Worm (Caenorhabditis elegans): ENCODE data around the gene fbxb-24.
"Not testable (repeated sequence)": the region's sequence is repeated elsewhere in the genome, so short reads cannot be mapped to it uniquely, and the experiment has no call there.

The fbxb-24 gene

DNA sequence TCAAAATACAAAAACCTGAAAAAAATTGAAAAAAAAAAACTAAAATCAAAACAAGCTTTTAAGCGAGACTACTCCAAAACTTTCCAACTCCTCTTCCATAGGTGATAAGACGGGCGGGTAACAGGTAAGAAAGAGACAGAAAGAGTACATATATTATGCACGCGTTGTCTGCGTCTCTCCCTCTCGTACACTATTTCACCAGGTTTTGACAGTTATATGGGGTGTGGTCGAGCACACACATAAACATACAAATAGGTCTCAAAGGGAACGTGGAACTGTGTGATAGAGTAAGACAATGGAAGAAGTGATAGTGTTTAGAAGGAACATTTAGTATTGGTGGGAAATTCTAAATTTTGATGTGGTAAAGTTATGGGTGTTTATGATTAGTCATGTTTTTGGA is 27.2 kb upstream of the fbxb-24 start:
- TF ChIP-seq cog-1 (tag; optimal IDR thresholded peaks at IDR 0.05) (no peak), tab-1 (GFP tag; IDR thresholded peaks at IDR 0.05) (no peak), ztf-29 (GFP tag; IDR thresholded peaks at IDR 0.05) (no peak), klf-2 (GFP tag; conservative IDR thresholded peaks at IDR 0.05) (no peak), ref-1 (GFP tag; conservative IDR thresholded peaks at IDR 0.05) (no peak), T22C8.4 (GFP tag; IDR thresholded peaks at IDR 0.05) (no peak), flt-1 (GFP tag; IDR thresholded peaks at IDR 0.05) (no peak), med-1 (GFP tag; optimal IDR thresholded peaks at IDR 0.05; ENCODE audit: insufficient read depth) (no peak), ztf-23 (GFP tag; IDR thresholded peaks at IDR 0.05) (no peak)

DNA sequence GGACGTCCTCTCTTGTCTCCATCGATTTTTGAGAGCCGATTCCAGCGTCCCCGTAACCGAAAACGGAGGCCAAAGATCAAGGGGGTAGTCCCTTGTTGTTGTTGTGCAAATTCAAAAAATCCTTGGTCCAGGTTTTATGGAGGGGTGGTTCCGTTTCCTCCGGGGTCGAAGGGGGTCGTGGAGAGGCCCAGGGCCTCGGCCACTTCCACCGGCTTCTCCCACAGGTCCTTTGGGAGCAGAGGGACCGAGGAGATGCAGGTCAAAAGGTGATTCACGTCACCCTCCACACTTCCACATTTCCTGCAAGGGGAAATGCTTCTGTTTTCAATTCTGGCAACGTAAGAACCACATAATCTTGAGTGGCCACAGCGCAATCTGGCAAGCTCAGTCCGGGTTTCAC is 25.1 kb upstream of the fbxb-24 start, which contains the start of gene fbxb-22:
fbxb-22 (minus strand) TSS at position 61 of the 400 bp plus-strand sequence.
- not testable (repeated sequence) for TF ChIP-seq med-1 (GFP tag; optimal IDR thresholded peaks at IDR 0.05; ENCODE audit: insufficient read depth); ztf-23 (GFP tag; IDR thresholded peaks at IDR 0.05); ref-1 (GFP tag; conservative IDR thresholded peaks at IDR 0.05)

DNA sequence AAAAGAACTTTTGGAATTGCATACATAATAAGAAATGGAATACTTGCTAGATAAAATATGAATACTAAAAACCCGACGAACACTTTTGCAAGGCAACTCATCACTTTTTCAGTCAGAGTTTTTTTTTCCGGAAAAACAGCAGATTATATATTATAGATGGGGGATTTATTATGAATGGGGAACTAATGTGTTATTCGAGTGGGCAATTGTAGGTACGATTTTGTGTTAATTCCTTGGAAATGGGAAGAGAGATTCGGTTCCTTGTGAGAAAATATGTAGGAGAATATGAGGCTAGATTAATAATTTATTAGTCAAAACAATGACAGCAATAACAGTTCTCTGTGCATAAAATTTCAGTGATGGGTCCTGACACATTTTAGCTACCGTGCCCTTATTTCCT is 17.4 kb upstream of the fbxb-24 start, which contains the start of gene faah-5:
faah-5 (minus strand) TSS at position 101 of the 400 bp plus-strand sequence.
- no peak for TF ChIP-seq cog-1 (tag; optimal IDR thresholded peaks at IDR 0.05)
- no peak for TF ChIP-seq ztf-29 (GFP tag; IDR thresholded peaks at IDR 0.05)
- no peak for TF ChIP-seq ref-1 (GFP tag; conservative IDR thresholded peaks at IDR 0.05)
- TF ChIP-seq med-1 (GFP tag; optimal IDR thresholded peaks at IDR 0.05; ENCODE audit: insufficient read depth), result no peak
- no peak for TF ChIP-seq ztf-23 (GFP tag; IDR thresholded peaks at IDR 0.05)
- no peak for TF ChIP-seq T22C8.4 (GFP tag; IDR thresholded peaks at IDR 0.05)
- TF ChIP-seq klf-2 (GFP tag; conservative IDR thresholded peaks at IDR 0.05), result no peak
- TF ChIP-seq flt-1 (GFP tag; IDR thresholded peaks at IDR 0.05), result no peak
- no peak for TF ChIP-seq tab-1 (GFP tag; IDR thresholded peaks at IDR 0.05)

DNA sequence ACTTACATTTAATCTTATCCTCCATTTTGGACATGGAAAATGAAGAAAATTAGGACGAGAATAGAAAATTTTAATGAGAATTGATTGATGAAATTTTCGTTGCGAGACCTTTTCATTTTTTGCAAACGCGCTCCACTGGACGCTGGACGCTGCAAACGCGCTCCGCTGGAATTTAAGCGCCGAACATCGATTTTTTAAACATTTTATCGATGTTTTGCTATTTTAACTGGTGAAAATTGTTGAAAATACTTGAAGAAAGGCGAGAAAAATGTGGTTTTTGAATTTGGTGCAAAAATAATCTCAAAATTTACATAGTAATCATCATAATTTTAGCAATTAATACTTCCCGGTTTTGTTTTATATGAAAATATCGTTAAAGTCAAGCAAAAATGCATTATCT is 15.8 kb upstream of the fbxb-24 start, which contains the start of gene Y56A3A.41:
Y56A3A.41 (minus strand) TSS at position 101 of the 400 bp plus-strand sequence.
- TF ChIP-seq ref-1 (GFP tag; conservative IDR thresholded peaks at IDR 0.05), result no peak
- TF ChIP-seq med-1 (GFP tag; optimal IDR thresholded peaks at IDR 0.05; ENCODE audit: insufficient read depth), result no peak
- no peak for TF ChIP-seq flt-1 (GFP tag; IDR thresholded peaks at IDR 0.05)
- TF ChIP-seq tab-1 (GFP tag; IDR thresholded peaks at IDR 0.05), result no peak
- no peak for TF ChIP-seq T22C8.4 (GFP tag; IDR thresholded peaks at IDR 0.05)
- TF ChIP-seq ztf-23 (GFP tag; IDR thresholded peaks at IDR 0.05), result no peak

DNA sequence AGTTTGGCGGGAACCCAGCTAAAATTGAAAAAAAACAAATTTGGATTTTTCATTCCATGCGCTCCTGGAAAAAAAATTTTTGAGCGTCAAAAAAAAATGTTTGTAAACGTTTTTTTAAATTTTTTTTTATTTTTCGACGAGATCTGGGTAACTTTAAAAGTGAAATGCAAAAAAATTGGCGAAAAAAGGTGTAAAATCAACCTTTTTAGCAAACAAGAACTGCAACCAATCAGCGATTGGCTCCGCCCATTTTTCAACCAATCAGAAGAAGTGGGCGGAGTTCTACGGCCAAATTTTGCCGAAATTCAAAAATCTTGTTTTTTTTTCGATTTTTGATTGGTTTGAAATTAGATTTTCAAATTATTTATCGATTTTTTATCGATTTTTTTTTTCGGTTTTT is 13.3 kb upstream of the fbxb-24 start:
- no peak for TF ChIP-seq T22C8.4 (GFP tag; IDR thresholded peaks at IDR 0.05)
- TF ChIP-seq ztf-29 (GFP tag; IDR thresholded peaks at IDR 0.05), result no peak
- no peak for TF ChIP-seq klf-2 (GFP tag; conservative IDR thresholded peaks at IDR 0.05)
- no peak for TF ChIP-seq ref-1 (GFP tag; conservative IDR thresholded peaks at IDR 0.05)
- TF ChIP-seq med-1 (GFP tag; optimal IDR thresholded peaks at IDR 0.05; ENCODE audit: insufficient read depth), result no peak
- TF ChIP-seq ztf-23 (GFP tag; IDR thresholded peaks at IDR 0.05), result no peak
- TF ChIP-seq flt-1 (GFP tag; IDR thresholded peaks at IDR 0.05), result no peak

DNA sequence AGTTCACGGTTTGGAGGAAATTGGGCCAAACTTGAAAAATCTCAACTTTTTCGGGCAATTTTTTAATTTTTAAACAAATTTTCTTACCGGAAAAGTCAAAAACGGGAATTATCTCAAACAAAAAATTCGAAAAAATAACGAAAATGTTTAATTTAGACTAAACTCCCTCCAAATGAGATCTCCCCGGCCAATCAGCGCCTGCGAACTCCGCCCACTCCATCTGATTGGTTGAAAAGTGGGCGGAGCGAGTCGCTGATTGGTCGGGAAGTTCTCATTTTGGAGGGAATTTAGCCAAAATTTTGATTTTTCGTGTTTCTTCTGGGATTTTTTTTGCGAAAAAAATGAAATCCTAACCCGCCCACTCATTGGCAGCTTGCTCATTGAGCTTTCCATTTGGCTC is 12.1 kb upstream of the fbxb-24 start:
- no peak for TF ChIP-seq klf-2 (GFP tag; conservative IDR thresholded peaks at IDR 0.05)
- TF ChIP-seq cog-1 (tag; optimal IDR thresholded peaks at IDR 0.05), result no peak
- no peak for TF ChIP-seq med-1 (GFP tag; optimal IDR thresholded peaks at IDR 0.05; ENCODE audit: insufficient read depth)
- TF ChIP-seq T22C8.4 (GFP tag; IDR thresholded peaks at IDR 0.05), result no peak
- no peak for TF ChIP-seq tab-1 (GFP tag; IDR thresholded peaks at IDR 0.05)
- TF ChIP-seq ztf-29 (GFP tag; IDR thresholded peaks at IDR 0.05), result no peak
- TF ChIP-seq ref-1 (GFP tag; conservative IDR thresholded peaks at IDR 0.05), result no peak
- no peak for TF ChIP-seq ztf-23 (GFP tag; IDR thresholded peaks at IDR 0.05)
- TF ChIP-seq flt-1 (GFP tag; IDR thresholded peaks at IDR 0.05), result no peak

DNA sequence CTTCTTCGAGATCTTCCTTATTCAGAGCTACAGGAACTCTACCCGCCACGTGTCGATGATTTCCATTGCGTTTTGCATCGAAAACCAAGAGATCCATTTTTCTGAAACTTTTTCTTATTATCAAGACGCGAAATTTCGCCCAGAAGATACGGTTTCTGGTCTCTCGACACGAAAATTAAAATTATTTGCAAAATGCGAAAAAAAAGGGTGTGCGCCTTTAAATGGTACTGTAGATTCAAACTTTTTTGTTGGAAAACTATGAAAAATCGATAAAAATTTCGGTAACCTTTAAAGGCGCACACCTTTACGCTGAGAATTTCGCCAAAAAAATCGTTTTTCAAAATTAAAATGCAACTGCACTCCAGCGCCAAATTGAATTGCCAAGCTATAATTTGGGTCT is 10.6 kb upstream of the fbxb-24 start, which contains the start of gene tsen-2:
tsen-2 (minus strand) TSS at position 101 of the 400 bp plus-strand sequence.
- TF ChIP-seq tab-1 (GFP tag; IDR thresholded peaks at IDR 0.05) (no peak), T22C8.4 (GFP tag; IDR thresholded peaks at IDR 0.05) (no peak), ztf-29 (GFP tag; IDR thresholded peaks at IDR 0.05) (no peak), flt-1 (GFP tag; IDR thresholded peaks at IDR 0.05) (no peak)

DNA sequence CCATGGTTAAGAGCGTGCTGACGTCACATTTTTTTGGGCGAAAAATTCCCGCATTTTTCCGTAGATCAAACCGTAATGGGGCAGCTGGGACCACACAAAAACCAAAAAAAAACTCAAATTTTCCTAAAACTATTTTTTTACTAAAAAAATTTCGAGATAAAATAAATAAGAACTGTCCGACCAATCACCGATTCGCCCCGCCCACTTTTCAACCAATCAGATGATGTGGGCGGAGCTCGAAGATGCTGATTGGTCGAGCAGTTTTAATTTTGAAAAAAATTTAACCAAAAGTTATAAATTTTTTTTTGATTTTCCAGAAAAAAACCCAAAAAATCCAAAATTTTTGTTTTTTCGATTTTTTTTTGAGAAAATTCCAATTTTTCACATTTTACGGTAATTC is 8.7 kb upstream of the fbxb-24 start:
- no peak for TF ChIP-seq med-1 (GFP tag; optimal IDR thresholded peaks at IDR 0.05; ENCODE audit: insufficient read depth)
- no peak for TF ChIP-seq cog-1 (tag; optimal IDR thresholded peaks at IDR 0.05)
- no peak for TF ChIP-seq T22C8.4 (GFP tag; IDR thresholded peaks at IDR 0.05)
- TF ChIP-seq ztf-23 (GFP tag; IDR thresholded peaks at IDR 0.05), result no peak
- TF ChIP-seq ref-1 (GFP tag; conservative IDR thresholded peaks at IDR 0.05), result no peak
- TF ChIP-seq tab-1 (GFP tag; IDR thresholded peaks at IDR 0.05), result no peak
- no peak for TF ChIP-seq ztf-29 (GFP tag; IDR thresholded peaks at IDR 0.05)
- no peak for TF ChIP-seq flt-1 (GFP tag; IDR thresholded peaks at IDR 0.05)
- TF ChIP-seq klf-2 (GFP tag; conservative IDR thresholded peaks at IDR 0.05), result no peak

DNA sequence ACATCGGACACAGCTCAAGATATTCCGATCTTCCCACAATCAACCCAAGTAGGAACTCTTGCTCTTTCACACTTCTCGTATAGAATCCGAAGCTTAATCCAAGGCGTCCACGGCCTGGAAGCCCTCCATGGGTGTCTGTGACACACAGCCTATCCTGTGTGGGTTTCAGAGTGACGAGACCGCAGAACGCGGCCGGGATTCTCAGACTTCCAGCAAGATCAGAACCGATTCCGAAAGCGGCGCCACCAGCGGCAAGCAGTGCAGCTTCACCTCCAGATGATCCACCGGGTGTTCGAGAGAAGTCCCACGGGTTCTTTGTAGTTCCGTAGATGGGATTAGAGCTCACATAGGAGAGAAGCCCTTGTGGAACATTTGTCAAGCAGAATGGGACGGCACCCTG is 6.0 kb upstream of the fbxb-24 start:
- no peak for TF ChIP-seq tab-1 (GFP tag; IDR thresholded peaks at IDR 0.05)
- no peak for TF ChIP-seq ref-1 (GFP tag; conservative IDR thresholded peaks at IDR 0.05)
- no peak for TF ChIP-seq klf-2 (GFP tag; conservative IDR thresholded peaks at IDR 0.05)
- TF ChIP-seq flt-1 (GFP tag; IDR thresholded peaks at IDR 0.05), result no peak
- no peak for TF ChIP-seq ztf-29 (GFP tag; IDR thresholded peaks at IDR 0.05)
- TF ChIP-seq med-1 (GFP tag; optimal IDR thresholded peaks at IDR 0.05; ENCODE audit: insufficient read depth), result no peak
- TF ChIP-seq cog-1 (tag; optimal IDR thresholded peaks at IDR 0.05), result no peak
- TF ChIP-seq T22C8.4 (GFP tag; IDR thresholded peaks at IDR 0.05), result no peak
- TF ChIP-seq ztf-23 (GFP tag; IDR thresholded peaks at IDR 0.05), result no peak

DNA sequence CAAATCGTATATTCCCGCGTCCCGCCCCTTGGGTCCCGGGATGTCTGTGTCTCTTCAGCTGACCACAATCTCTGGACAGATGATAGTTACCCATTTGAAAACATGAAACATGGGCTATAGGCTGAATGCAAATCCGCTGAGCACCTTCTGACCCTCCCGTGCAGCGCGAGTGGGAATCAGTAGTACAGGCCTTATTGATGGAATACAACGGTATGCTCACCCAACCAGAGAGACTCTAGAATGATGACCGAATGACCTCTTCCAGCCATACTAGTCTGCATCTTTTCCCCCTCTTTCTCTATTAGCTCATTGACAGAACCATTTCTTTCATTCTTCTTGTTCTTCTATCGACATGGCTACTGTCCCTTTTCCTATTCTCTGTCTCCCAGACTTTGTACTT is 1.6 kb upstream of the fbxb-24 start, which contains the start of gene sdz-33:
sdz-33 (plus strand) TSS at position 301 of the 400 bp plus-strand sequence.
- TF ChIP-seq ref-1 (GFP tag; conservative IDR thresholded peaks at IDR 0.05) (no peak), flt-1 (GFP tag; IDR thresholded peaks at IDR 0.05) (no peak), ztf-23 (GFP tag; IDR thresholded peaks at IDR 0.05) (no peak), med-1 (GFP tag; optimal IDR thresholded peaks at IDR 0.05; ENCODE audit: insufficient read depth) (no peak), cog-1 (tag; optimal IDR thresholded peaks at IDR 0.05) (no peak), ztf-29 (GFP tag; IDR thresholded peaks at IDR 0.05) (no peak), tab-1 (GFP tag; IDR thresholded peaks at IDR 0.05) (no peak), T22C8.4 (GFP tag; IDR thresholded peaks at IDR 0.05) (no peak)
